Fruit fly (Drosophila melanogaster) whole organism, embryonic: Measurements from ENCODE around the gene CG15553.
A peak's percentile ranks its signal among the peaks of the same experiment; 100 is the strongest.

ENCODE experiments used
- Atf3 ChIP-seq: fragments of 200-800 bp; sonication (Bioruptor generic); optimal IDR thresholded peaks from 3 replicates; lab custom pipeline; 2016; ENCODE audit warnings: missing biosample characterization, missing genetic modification characterization
- C15 ChIP-seq: fragments of 200-800 bp; sonication (Bioruptor generic); IDR thresholded peaks from 3 replicates; pipeline ENCODE4 v1.3.6; 2022; ENCODE audit warnings: missing biosample characterization, missing genetic modification characterization
- CG11247 ChIP-seq: fragments of 200-800 bp; sonication (Bioruptor generic); IDR thresholded peaks from 2 replicates; pipeline ENCODE4 v1.3.6; 2022; ENCODE audit warnings: missing biosample characterization, missing genetic modification characterization
- CG11456 ChIP-seq: fragments of 200-800 bp; sonication (Bioruptor generic); IDR thresholded peaks from 3 replicates; pipeline ENCODE4 v1.3.6; 2022; ENCODE audit warnings: missing biosample characterization, missing genetic modification characterization
- CG12219 ChIP-seq: fragments of 200-800 bp; sonication (Bioruptor generic); optimal IDR thresholded peaks from 3 replicates; lab custom pipeline; 2018; ENCODE audit warnings: missing biosample characterization, mild to moderate bottlenecking, missing genetic modification characterization
- CG13624 ChIP-seq: fragments of 200-800 bp; sonication (Bioruptor generic); optimal IDR thresholded peaks from 2 replicates; lab custom pipeline; 2016; ENCODE audit warnings: missing biosample characterization, missing genetic modification characterization
- CG13775 ChIP-seq: fragments of 200-800 bp; sonication (Bioruptor generic); optimal IDR thresholded peaks from 3 replicates; lab custom pipeline; 2017; ENCODE audit warnings: missing biosample characterization, mild to moderate bottlenecking, missing genetic modification characterization
- CG15514 ChIP-seq: fragments of 200-800 bp; sonication (Bioruptor generic); optimal IDR thresholded peaks from 3 replicates; lab custom pipeline; 2017; ENCODE audit warnings: missing biosample characterization, missing genetic modification characterization, mild to moderate bottlenecking, moderate library complexity, missing genetic modification reagents
- CG17186 ChIP-seq: fragments of 200-800 bp; sonication (Bioruptor generic); optimal IDR thresholded peaks from 3 replicates; lab custom pipeline; 2017; ENCODE audit warnings: missing biosample characterization, missing genetic modification reagents, missing genetic modification characterization
- CG17802 ChIP-seq: fragments of 200-800 bp; sonication (Bioruptor generic); optimal IDR thresholded peaks from 2 replicates; lab custom pipeline; 2018; ENCODE audit warnings: missing biosample characterization, mild to moderate bottlenecking, missing genetic modification characterization, moderate library complexity
- CG1832 ChIP-seq: fragments of 200-800 bp; sonication (Bioruptor generic); optimal IDR thresholded peaks from 2 replicates; lab custom pipeline; 2017; ENCODE audit warnings: missing biosample characterization, mild to moderate bottlenecking, missing genetic modification characterization, inconsistent platforms
- CG2202 ChIP-seq: fragments of 200-800 bp; sonication (Bioruptor generic); optimal IDR thresholded peaks from 2 replicates; lab custom pipeline; 2018; ENCODE audit warnings: missing biosample characterization, mild to moderate bottlenecking, missing genetic modification characterization
- CG31441 ChIP-seq: fragments of 200-800 bp; sonication (Bioruptor generic); IDR thresholded peaks from 2 replicates; pipeline ENCODE4 v1.3.6; 2022; ENCODE audit warnings: missing biosample characterization, missing genetic modification characterization
- CG33213 ChIP-seq: fragments of 200-800 bp; sonication (Bioruptor generic); optimal IDR thresholded peaks from 3 replicates; lab custom pipeline; 2016; ENCODE audit warnings: missing biosample characterization, missing genetic modification characterization
- CG34376 ChIP-seq: fragments of 200-800 bp; sonication (Bioruptor generic); optimal IDR thresholded peaks from 2 replicates; lab custom pipeline; 2018; ENCODE audit warnings: missing biosample characterization, mild to moderate bottlenecking, missing genetic modification characterization
- CG6654 ChIP-seq: fragments of 200-800 bp; sonication (Bioruptor generic); optimal IDR thresholded peaks from 2 replicates; lab custom pipeline; 2017; ENCODE audit warnings: missing biosample characterization, mild to moderate bottlenecking, missing genetic modification characterization
- CG8765 ChIP-seq: fragments of 200-800 bp; sonication (Bioruptor generic); IDR thresholded peaks from 2 replicates; pipeline ENCODE4 v1.3.6; 2022; ENCODE audit warnings: missing biosample characterization, missing genetic modification characterization
- CG9437 ChIP-seq: fragments of 200-800 bp; sonication (Bioruptor generic); optimal IDR thresholded peaks from 2 replicates; lab custom pipeline; 2018; ENCODE audit warnings: missing biosample characterization, mild to moderate bottlenecking, missing genetic modification characterization
- CG9797 ChIP-seq: fragments of 200-800 bp; sonication (Bioruptor generic); optimal IDR thresholded peaks from 3 replicates; lab custom pipeline; 2018; ENCODE audit warnings: missing biosample characterization, mild to moderate bottlenecking, missing genetic modification characterization
- CTCF ChIP-seq: fragments of 200-800 bp; sonication (Bioruptor generic); optimal IDR thresholded peaks from 2 replicates; lab custom pipeline; 2017; ENCODE audit warnings: missing biosample characterization, mild to moderate bottlenecking, missing genetic modification characterization, moderate library complexity
- CrebB ChIP-seq: fragments of 200-800 bp; sonication (Bioruptor generic); optimal IDR thresholded peaks from 3 replicates; lab custom pipeline; 2018; ENCODE audit warnings: missing biosample characterization, mild to moderate bottlenecking, missing genetic modification characterization
- Deaf1 ChIP-seq: fragments of 200-800 bp; optimal IDR thresholded peaks from 3 replicates; lab custom pipeline; 2019; ENCODE audit warnings: missing biosample characterization, mild to moderate bottlenecking, missing genetic modification characterization, moderate library complexity
- Dip3 ChIP-seq: fragments of 200-800 bp; sonication (Bioruptor generic); optimal IDR thresholded peaks from 3 replicates; lab custom pipeline; 2016; ENCODE audit warnings: missing biosample characterization, missing genetic modification characterization
- Doc2 ChIP-seq: fragments of 200-800 bp; sonication (Bioruptor generic); IDR thresholded peaks from 2 replicates; pipeline ENCODE4 v1.3.6; 2022; ENCODE audit warnings: missing biosample characterization, missing genetic modification characterization
- ERR ChIP-seq: fragments of 200-800 bp; sonication (Bioruptor generic); optimal IDR thresholded peaks from 2 replicates; lab custom pipeline; 2016; ENCODE audit warnings: missing biosample characterization, missing genetic modification characterization
- Ets65A ChIP-seq: fragments of 200-800 bp; sonication (Bioruptor generic); peaks from one replicate; lab custom pipeline; 2016; ENCODE audit warnings: missing biosample characterization, missing genetic modification characterization
- H2.0 ChIP-seq: fragments of 200-800 bp; sonication (Bioruptor generic); IDR thresholded peaks from 2 replicates; pipeline ENCODE4 v1.3.6; 2022; ENCODE audit warnings: missing biosample characterization, missing genetic modification characterization
- Hand ChIP-seq: fragments of 200-800 bp; sonication (Bioruptor generic); optimal IDR thresholded peaks from 2 replicates; lab custom pipeline; 2017; ENCODE audit warnings: mild to moderate bottlenecking, missing biosample characterization, missing genetic modification reagents, missing genetic modification characterization
- Hr78 ChIP-seq, 2 experiments: fragments of 200-800 bp in 1 of 2; fragments of >200 bp in 1 of 2; sonication (Bioruptor generic) in 1 of 2; optimal IDR thresholded peaks; 2 replicates each; lab custom pipeline; 2017 to 2019; ENCODE audit warnings: missing biosample characterization in 2 of 2, missing genetic modification characterization in 2 of 2, mild to moderate bottlenecking in 1 of 2, moderate library complexity in 1 of 2
- Jarid2 ChIP-seq: fragments of 200-800 bp; sonication (Bioruptor generic); optimal IDR thresholded peaks from 3 replicates; lab custom pipeline; 2017; ENCODE audit warnings: mild to moderate bottlenecking, missing biosample characterization, missing genetic modification reagents, missing genetic modification characterization
- Myb ChIP-seq: fragments of 200-800 bp; sonication (Bioruptor generic); optimal IDR thresholded peaks from 2 replicates; lab custom pipeline; 2016; ENCODE audit warnings: missing biosample characterization, missing genetic modification characterization
- NfI ChIP-seq: fragments of 200-800 bp; sonication (Bioruptor generic); optimal IDR thresholded peaks from 3 replicates; lab custom pipeline; 2018; ENCODE audit warnings: missing biosample characterization, mild to moderate bottlenecking, missing genetic modification characterization, moderate library complexity
- Oaz ChIP-seq: fragments of 200-800 bp; sonication (Bioruptor generic); IDR thresholded peaks from 2 replicates; pipeline ENCODE4 v1.3.6; 2022; ENCODE audit warnings: missing biosample characterization, missing genetic modification characterization
- Poxn ChIP-seq: fragments of 200-800 bp; sonication (Bioruptor generic); IDR thresholded peaks from 2 replicates; pipeline ENCODE4 v1.3.6; 2022; ENCODE audit warnings: missing biosample characterization, missing genetic modification characterization
- Ravus ChIP-seq: fragments of 200-800 bp; sonication (Bioruptor generic); IDR thresholded peaks from 2 replicates; pipeline ENCODE4 v1.3.6; 2022; ENCODE audit warnings: missing biosample characterization, missing genetic modification characterization
- Side ChIP-seq: fragments of 200-800 bp; sonication (Bioruptor generic); optimal IDR thresholded peaks from 2 replicates; lab custom pipeline; 2016; ENCODE audit warnings: missing biosample characterization, missing genetic modification characterization
- Six4 ChIP-seq: fragments of 200-800 bp; sonication (Bioruptor generic); optimal IDR thresholded peaks from 2 replicates; lab custom pipeline; 2016; ENCODE audit warnings: missing biosample characterization, missing genetic modification characterization
- al ChIP-seq: fragments of 200-800 bp; sonication (Bioruptor generic); IDR thresholded peaks from 2 replicates; pipeline ENCODE4 v1.3.6; 2022; ENCODE audit warnings: missing biosample characterization, missing genetic modification characterization
- aop ChIP-seq: fragments of 200-800 bp; sonication (Bioruptor generic); IDR thresholded peaks from 2 replicates; pipeline ENCODE4 v1.3.6; 2022; ENCODE audit warnings: missing biosample characterization, missing genetic modification characterization
- cas ChIP-seq: fragments of 200-800 bp; sonication (Bioruptor generic); IDR thresholded peaks from 2 replicates; pipeline ENCODE4 v1.3.6; 2022; ENCODE audit warnings: missing biosample characterization, missing genetic modification characterization
- ci ChIP-seq: fragments of 200-800 bp; sonication (Bioruptor generic); IDR thresholded peaks from 3 replicates; pipeline ENCODE4 v1.3.6; 2022; ENCODE audit warnings: missing biosample characterization, missing genetic modification characterization
- cwo ChIP-seq: fragments of 200-800 bp; sonication (Bioruptor generic); optimal IDR thresholded peaks from 3 replicates; lab custom pipeline; 2017; ENCODE audit warnings: missing biosample characterization, missing genetic modification characterization, mild to moderate bottlenecking, moderate library complexity, missing genetic modification reagents
- ewg ChIP-seq: fragments of 200-800 bp; sonication (Bioruptor generic); optimal IDR thresholded peaks from 3 replicates; lab custom pipeline; 2017; ENCODE audit warnings: mild to moderate bottlenecking, missing biosample characterization, missing genetic modification reagents, missing genetic modification characterization
- fd64A ChIP-seq: fragments of 200-800 bp; sonication (Bioruptor generic); optimal IDR thresholded peaks from 3 replicates; lab custom pipeline; 2018; ENCODE audit warnings: missing biosample characterization, mild to moderate bottlenecking, missing genetic modification characterization
- grau ChIP-seq: fragments of 200-800 bp; optimal IDR thresholded peaks from 3 replicates; lab custom pipeline; 2019; ENCODE audit warnings: missing biosample characterization, mild to moderate bottlenecking, missing genetic modification characterization, moderate library complexity
- hkb ChIP-seq, 2 experiments: fragments of 200-800 bp in 1 of 2; fragments of >200 bp in 1 of 2; sonication (Bioruptor generic) in 1 of 2; IDR thresholded peaks in 1 of 2; optimal IDR thresholded peaks in 1 of 2; 2 replicates each; pipeline versions ENCODE4 v1.3.6 to Lab custom; 2017 to 2022; ENCODE audit warnings: missing biosample characterization in 1 of 2, missing genetic modification characterization in 1 of 2
- mirr ChIP-seq: fragments of 200-800 bp; sonication (Bioruptor generic); optimal IDR thresholded peaks from 3 replicates; lab custom pipeline; 2018; ENCODE audit warnings: missing biosample characterization, mild to moderate bottlenecking, missing genetic modification characterization
- run ChIP-seq: fragments of 200-800 bp; sonication (Bioruptor generic); optimal IDR thresholded peaks from 3 replicates; lab custom pipeline; 2018; ENCODE audit warnings: missing biosample characterization, mild to moderate bottlenecking, missing genetic modification characterization
- sim ChIP-seq: fragments of 200-800 bp; sonication (Bioruptor generic); IDR thresholded peaks from 2 replicates; pipeline ENCODE4 v1.3.6; 2022; ENCODE audit warnings: missing biosample characterization, missing genetic modification characterization
- slbo ChIP-seq: fragments of 200-800 bp; sonication (Bioruptor generic); IDR thresholded peaks from 2 replicates; pipeline ENCODE4 v1.3.6; 2022; ENCODE audit warnings: missing biosample characterization, missing genetic modification characterization
- unpg ChIP-seq: fragments of 200-800 bp; sonication (Bioruptor generic); optimal IDR thresholded peaks from 3 replicates; lab custom pipeline; 2018; ENCODE audit warnings: missing biosample characterization, mild to moderate bottlenecking, missing genetic modification characterization, moderate library complexity
- vfl ChIP-seq: fragments of 200-800 bp; sonication (Bioruptor generic); optimal IDR thresholded peaks from 2 replicates; lab custom pipeline; 2016; ENCODE audit warnings: missing biosample characterization, missing genetic modification characterization

CG15553 gene

dm6 chr3R:31134056-31134455 is 33.1 kb upstream of the CG15553 start, which contains the start of gene Gycbeta100B (continued):
- peak; percentile 42 for TF ChIP-seq unpg
- TF ChIP-seq Dip3 (GFP tag; lab: Kevin White, UChicago): no peak
- TF ChIP-seq Jarid2 (GFP tag; lab: Kevin White, UChicago): peak; percentile 39
- TF ChIP-seq cas: no peak
- TF ChIP-seq Poxn (GFP tag; lab: Robert Waterston, UW): no peak
- TF ChIP-seq CG15514: peak; percentile 67
- TF ChIP-seq CG13775 (GFP tag; lab: Kevin White, UChicago): peak; percentile 7
- peak; percentile 13 for TF ChIP-seq fd64A (GFP tag; lab: Kevin White, UChicago)
- no peak for TF ChIP-seq Myb (GFP tag; lab: Kevin White, UChicago)
- peak; percentile 45 for TF ChIP-seq Six4 (GFP tag; lab: Kevin White, UChicago)
- peak; percentile 38 for TF ChIP-seq CG6654 (GFP tag; lab: Kevin White, UChicago)
- peak; percentile 21 for TF ChIP-seq grau (tag; lab: Kevin White, UChicago)
- TF ChIP-seq C15 (GFP tag; lab: Robert Waterston, UW): no peak
- no peak for TF ChIP-seq aop (GFP tag; lab: Robert Waterston, UW)
- TF ChIP-seq CG17186 (GFP tag; lab: Kevin White, UChicago): no peak
- no peak for TF ChIP-seq run (tag; lab: Kevin White, UChicago)
- no peak for TF ChIP-seq CG13624 (GFP tag; lab: Kevin White, UChicago)
- no peak for TF ChIP-seq ERR (GFP tag; lab: Kevin White, UChicago)
- TF ChIP-seq Oaz (GFP tag; lab: Robert Waterston, UW): no peak
- TF ChIP-seq slbo (GFP tag; lab: Robert Waterston, UW): peak; percentile 42; the same call in 1 of the 2 replicates
- peak; percentile 31 for TF ChIP-seq CG34376 (GFP tag; lab: Kevin White, UChicago)
- peak; percentile 18 for TF ChIP-seq CG9437
- peak; percentile 71 for TF ChIP-seq mirr (GFP tag; lab: Kevin White, UChicago)
- peak; percentile 4 for TF ChIP-seq CG17802 (tag; lab: Kevin White, UChicago)
- peak; percentile 70 for TF ChIP-seq NfI (GFP tag; lab: Kevin White, UChicago)
- no peak for TF ChIP-seq CrebB
- no peak for TF ChIP-seq Ravus (GFP tag; lab: Robert Waterston, UW)
- peak; percentile 14 for TF ChIP-seq ewg (GFP tag; lab: Kevin White, UChicago)
- TF ChIP-seq CG33213 (GFP tag; lab: Kevin White, UChicago): peak; percentile 7
- peak; percentile 14 for TF ChIP-seq cwo (GFP tag; lab: Kevin White, UChicago)
- no peak for TF ChIP-seq Atf3 (GFP tag; lab: Kevin White, UChicago)
- TF ChIP-seq CG11247 (GFP tag; lab: Robert Waterston, UW): peak; percentile 54; the same call in 1 of the 2 replicates
- no peak for TF ChIP-seq Doc2 (GFP tag; lab: Robert Waterston, UW)
- no peak for TF ChIP-seq sim (GFP tag; lab: Robert Waterston, UW)
- TF ChIP-seq CG9797 (GFP tag; lab: Kevin White, UChicago): no peak
- TF ChIP-seq ci (GFP tag; lab: Robert Waterston, UW): peak; percentile 80
- 0 out of 3 replicates have a peak, but pooled peaks have one; percentile 62 for TF ChIP-seq CG11456 (GFP tag; lab: Robert Waterston, UW)
- peak; percentile 39 for TF ChIP-seq CG1832
- TF ChIP-seq Hand: peak; percentile 19
- no peak for TF ChIP-seq al (GFP tag; lab: Robert Waterston, UW)
- TF ChIP-seq CG2202 (tag; lab: Kevin White, UChicago): no peak
- no peak for TF ChIP-seq CG8765 (GFP tag; lab: Robert Waterston, UW)
- TF ChIP-seq CTCF (GFP tag; lab: Kevin White, UChicago): peak; percentile 92
- peak; percentile 16; the same call in 1 of the 2 replicates for TF ChIP-seq CG31441 (GFP tag; lab: Robert Waterston, UW)
- TF ChIP-seq Ets65A: peak; percentile 44
- peak; percentile 36 for TF ChIP-seq CG12219 (GFP tag; lab: Kevin White, UChicago)
- TF ChIP-seq Deaf1 (tag; lab: Kevin White, UChicago): peak; percentile 92
- TF ChIP-seq hkb (optimal IDR thresholded peaks at IDR 0.05; lab: Kevin White, UChicago): no peak
- TF ChIP-seq hkb (GFP tag; IDR thresholded peaks at IDR 0.05; lab: Robert Waterston, UW): peak; percentile 46; the same call in 1 of the 2 replicates
- no peak for TF ChIP-seq Side (GFP tag; lab: Kevin White, UChicago)
- TF ChIP-seq Hr78 (GFP tag; optimal IDR thresholded peaks at IDR 0.05; lab: Kevin White, UChicago): no peak
- 0 out of 2 replicates have a peak, but pooled peaks have one; percentile 12 for TF ChIP-seq H2.0 (GFP tag; lab: Robert Waterston, UW)
- TF ChIP-seq vfl (GFP tag; lab: Kevin White, UChicago): no peak
